Fruit fly (Drosophila melanogaster): ENCODE data around the gene term.

The term gene

dm6 chr3L:18593671-18594070, at the start of gene term:
Gene term, minus strand, starts transcription at chr3L:18593771.
- TF ChIP-seq kay (GFP tag; ENCODE audit: borderline replicate concordance) (no peak), CG1620 (GFP tag; optimal IDR thresholded peaks at IDR 0.05) (no peak), CG7101 (tag; optimal IDR thresholded peaks at IDR 0.05) (no peak), cic (GFP tag; optimal IDR thresholded peaks at IDR 0.05) (no peak), pad (GFP tag; optimal IDR thresholded peaks at IDR 0.05) (no peak), Clk (GFP tag; optimal IDR thresholded peaks at IDR 0.05) (no peak), CG33017 (tag; optimal IDR thresholded peaks at IDR 0.05) (no peak), Crg-1 (GFP tag; optimal IDR thresholded peaks at IDR 0.05) (no peak), Mnt (GFP tag; optimal IDR thresholded peaks at IDR 0.05) (no peak), Hr96 (GFP tag; optimal IDR thresholded peaks at IDR 0.05) (no peak), toe (GFP tag; optimal IDR thresholded peaks at IDR 0.05) (no peak), bab1 (GFP tag; optimal IDR thresholded peaks at IDR 0.05) (no peak), CG5204 (GFP tag; optimal IDR thresholded peaks at IDR 0.05) (no peak), tj (GFP tag; optimal IDR thresholded peaks at IDR 0.05) (no peak), ovo (GFP tag; optimal IDR thresholded peaks at IDR 0.05) (no peak), CG12768 (GFP tag; optimal IDR thresholded peaks at IDR 0.05) (no peak)

dm6 chr3L:18643222-18643621, 49.7 kb upstream of the term start:
- TF ChIP-seq kay (GFP tag; ENCODE audit: borderline replicate concordance) (peak; percentile 76), CG33017 (tag; optimal IDR thresholded peaks at IDR 0.05) (no peak)

dm6 chr3L:18640584-18641527, 47.3 kb upstream of the term start:
- TF ChIP-seq cnc (optimal IDR thresholded peaks at IDR 0.05) (no peak), tj (GFP tag; optimal IDR thresholded peaks at IDR 0.05) (peak; percentile 69), Crg-1 (GFP tag; optimal IDR thresholded peaks at IDR 0.05) (peak; percentile 87), CG14711 (tag; optimal IDR thresholded peaks at IDR 0.05) (peak; percentile 90), Hr96 (GFP tag; optimal IDR thresholded peaks at IDR 0.05) (peak; percentile 96), CG7045 (GFP tag; optimal IDR thresholded peaks at IDR 0.05) (peak; percentile 96), toe (GFP tag; optimal IDR thresholded peaks at IDR 0.05) (peak; percentile 96), cic (GFP tag; optimal IDR thresholded peaks at IDR 0.05) (peak; percentile 94), Clk (GFP tag; optimal IDR thresholded peaks at IDR 0.05) (peak; percentile 96), Mnt (GFP tag; optimal IDR thresholded peaks at IDR 0.05) (peak; percentile 78), bab1 (GFP tag; optimal IDR thresholded peaks at IDR 0.05) (peak; percentile 87), CG12768 (GFP tag; optimal IDR thresholded peaks at IDR 0.05) (peak; percentile 95), CG1620 (GFP tag; optimal IDR thresholded peaks at IDR 0.05) (peak; percentile 79), CG11617 (GFP tag; optimal IDR thresholded peaks at IDR 0.05) (peak; percentile 96), pad (GFP tag; optimal IDR thresholded peaks at IDR 0.05) (peak; percentile 83), ovo (GFP tag; optimal IDR thresholded peaks at IDR 0.05) (peak; percentile 66), CG7101 (tag; optimal IDR thresholded peaks at IDR 0.05) (peak; percentile 95), CG5204 (GFP tag; optimal IDR thresholded peaks at IDR 0.05) (peak; percentile 97), kay (GFP tag; ENCODE audit: borderline replicate concordance) (peak; percentile 98), CG33017 (tag; optimal IDR thresholded peaks at IDR 0.05) (peak; percentile 96)

dm6 chr3L:18638487-18638886, 44.9 kb upstream of the term start:
- TF ChIP-seq CG1620 (GFP tag; optimal IDR thresholded peaks at IDR 0.05) (no peak), CG12768 (GFP tag; optimal IDR thresholded peaks at IDR 0.05) (no peak), Clk (GFP tag; optimal IDR thresholded peaks at IDR 0.05) (no peak), ovo (GFP tag; optimal IDR thresholded peaks at IDR 0.05) (no peak), kay (GFP tag; ENCODE audit: borderline replicate concordance) (no peak), bab1 (GFP tag; optimal IDR thresholded peaks at IDR 0.05) (no peak), pad (GFP tag; optimal IDR thresholded peaks at IDR 0.05) (no peak), cic (GFP tag; optimal IDR thresholded peaks at IDR 0.05) (no peak), toe (GFP tag; optimal IDR thresholded peaks at IDR 0.05) (no peak), CG33017 (tag; optimal IDR thresholded peaks at IDR 0.05) (no peak), Hr96 (GFP tag; optimal IDR thresholded peaks at IDR 0.05) (no peak), CG5204 (GFP tag; optimal IDR thresholded peaks at IDR 0.05) (no peak), CG7101 (tag; optimal IDR thresholded peaks at IDR 0.05) (no peak), tj (GFP tag; optimal IDR thresholded peaks at IDR 0.05) (no peak)

- TF ChIP-seq CG33017 (tag; optimal IDR thresholded peaks at IDR 0.05) (peak; percentile 30), Mnt (GFP tag; optimal IDR thresholded peaks at IDR 0.05) (peak; percentile 9), CG5204 (GFP tag; optimal IDR thresholded peaks at IDR 0.05) (no peak)
Measured at dm6 chr3L:18638043-18638442, 44.5 kb upstream of the term start.

- no peak for TF ChIP-seq ovo (GFP tag; optimal IDR thresholded peaks at IDR 0.05)
- TF ChIP-seq tj (GFP tag; optimal IDR thresholded peaks at IDR 0.05) = no peak
- no peak for TF ChIP-seq bab1 (GFP tag; optimal IDR thresholded peaks at IDR 0.05)
- no peak for TF ChIP-seq cnc (optimal IDR thresholded peaks at IDR 0.05)
- no peak for TF ChIP-seq Hr96 (GFP tag; optimal IDR thresholded peaks at IDR 0.05)
- no peak for TF ChIP-seq Clk (GFP tag; optimal IDR thresholded peaks at IDR 0.05)
- no peak for TF ChIP-seq CG7045 (GFP tag; optimal IDR thresholded peaks at IDR 0.05)
- TF ChIP-seq CG12768 (GFP tag; optimal IDR thresholded peaks at IDR 0.05) = no peak
- TF ChIP-seq CG7101 (tag; optimal IDR thresholded peaks at IDR 0.05) = no peak
- no peak for TF ChIP-seq CG11617 (GFP tag; optimal IDR thresholded peaks at IDR 0.05)
- TF ChIP-seq toe (GFP tag; optimal IDR thresholded peaks at IDR 0.05) = no peak
- TF ChIP-seq cic (GFP tag; optimal IDR thresholded peaks at IDR 0.05) = no peak
- TF ChIP-seq Mnt (GFP tag; optimal IDR thresholded peaks at IDR 0.05) = no peak
- TF ChIP-seq Crg-1 (GFP tag; optimal IDR thresholded peaks at IDR 0.05) = no peak
- TF ChIP-seq CG5204 (GFP tag; optimal IDR thresholded peaks at IDR 0.05) = no peak
- no peak for TF ChIP-seq CG33017 (tag; optimal IDR thresholded peaks at IDR 0.05)
- TF ChIP-seq CG1620 (GFP tag; optimal IDR thresholded peaks at IDR 0.05) = no peak
- no peak for TF ChIP-seq kay (GFP tag; ENCODE audit: borderline replicate concordance)
- TF ChIP-seq CG14711 (tag; optimal IDR thresholded peaks at IDR 0.05) = no peak
Measured at dm6 chr3L:18637348-18637747, 43.8 kb upstream of the term start.
